Fruit fly (Drosophila melanogaster) whole organism, embryonic: ENCODE data around the gene Jhbp16.
A peak's percentile ranks its signal among the peaks of the same experiment; 100 is the strongest.

Experiments
- Ada2b ChIP-seq: fragments of 200-800 bp; sonication (Bioruptor generic); IDR thresholded peaks from 2 replicates; pipeline ENCODE4 v1.3.6; 2022; ENCODE audit warnings: missing biosample characterization, missing genetic modification characterization
- Awh ChIP-seq: fragments of 200-800 bp; sonication (Bioruptor generic); IDR thresholded peaks from 2 replicates; pipeline ENCODE4, ENCODE4 v1.3.6; 2022; ENCODE audit warnings: missing biosample characterization, missing genetic modification characterization
- CG10543 ChIP-seq: fragments of 200-800 bp; sonication (Bioruptor generic); optimal IDR thresholded peaks from 3 replicates; lab custom pipeline; 2017; ENCODE audit warnings: missing biosample characterization, mild to moderate bottlenecking, missing genetic modification characterization, moderate library complexity
- CG11085 ChIP-seq: fragments of 200-800 bp; sonication (Bioruptor generic); IDR thresholded peaks from 2 replicates; pipeline ENCODE4 v1.3.6; 2022; ENCODE audit warnings: missing biosample characterization, missing genetic modification characterization
- CG11696 ChIP-seq: fragments of 200-800 bp; sonication (Bioruptor generic); IDR thresholded peaks from 2 replicates; pipeline ENCODE4 v1.3.6; 2022; ENCODE audit warnings: missing biosample characterization, missing genetic modification characterization
- CG11723 ChIP-seq: fragments of 200-800 bp; sonication (Bioruptor generic); optimal IDR thresholded peaks from 2 replicates; lab custom pipeline; 2017; ENCODE audit warnings: missing biosample characterization, mild to moderate bottlenecking, missing genetic modification characterization
- CG12236 ChIP-seq: fragments of 200-800 bp; sonication (Bioruptor generic); optimal IDR thresholded peaks from 2 replicates; lab custom pipeline; 2016; ENCODE audit warnings: missing biosample characterization, missing genetic modification characterization
- CG15514 ChIP-seq: fragments of 200-800 bp; sonication (Bioruptor generic); optimal IDR thresholded peaks from 3 replicates; lab custom pipeline; 2017; ENCODE audit warnings: missing biosample characterization, missing genetic modification characterization, mild to moderate bottlenecking, moderate library complexity, missing genetic modification reagents
- CG16815 ChIP-seq: fragments of 200-800 bp; sonication (Bioruptor generic); optimal IDR thresholded peaks from 3 replicates; lab custom pipeline; 2017; ENCODE audit warnings: missing biosample characterization, mild to moderate bottlenecking, missing genetic modification characterization
- CG17802 ChIP-seq: fragments of 200-800 bp; sonication (Bioruptor generic); optimal IDR thresholded peaks from 2 replicates; lab custom pipeline; 2018; ENCODE audit warnings: missing biosample characterization, mild to moderate bottlenecking, missing genetic modification characterization, moderate library complexity
- CG17829 ChIP-seq: fragments of 200-800 bp; optimal IDR thresholded peaks from 2 replicates; lab custom pipeline; 2019; ENCODE audit warnings: missing biosample characterization, mild to moderate bottlenecking, missing genetic modification characterization, moderate library complexity
- CG34422 ChIP-seq: fragments of 200-800 bp; sonication (Bioruptor generic); IDR thresholded peaks from 3 replicates; pipeline ENCODE4 v1.3.6; 2022; ENCODE audit warnings: missing biosample characterization, missing genetic modification characterization
- CG3838 ChIP-seq: fragments of 200-800 bp; sonication (Bioruptor generic); optimal IDR thresholded peaks from 3 replicates; lab custom pipeline; 2016; ENCODE audit warnings: missing biosample characterization, missing genetic modification characterization
- CG4730 ChIP-seq: fragments of 200-800 bp; sonication (Bioruptor generic); IDR thresholded peaks from 2 replicates; pipeline ENCODE4 v1.3.6; 2022; ENCODE audit warnings: missing biosample characterization, missing genetic modification characterization
- CG6854 ChIP-seq: fragments of 200-800 bp; sonication (Bioruptor generic); optimal IDR thresholded peaks from 3 replicates; lab custom pipeline; 2017; ENCODE audit warnings: missing biosample characterization, mild to moderate bottlenecking, missing genetic modification characterization
- CG7372 ChIP-seq: fragments of 200-800 bp; sonication (Bioruptor generic); IDR thresholded peaks from 2 replicates; pipeline ENCODE4 v1.3.6; 2022; ENCODE audit warnings: missing biosample characterization, missing genetic modification characterization
- CG7556 ChIP-seq: fragments of 200-800 bp; sonication (Bioruptor generic); optimal IDR thresholded peaks from 2 replicates; lab custom pipeline; 2017; ENCODE audit warnings: missing biosample characterization, mild to moderate bottlenecking, missing genetic modification characterization
- CG7928 ChIP-seq: fragments of 200-800 bp; sonication (Bioruptor generic); optimal IDR thresholded peaks from 2 replicates; lab custom pipeline; 2017; ENCODE audit warnings: missing biosample characterization, mild to moderate bottlenecking, missing genetic modification characterization
- CG8924 ChIP-seq: fragments of 200-800 bp; optimal IDR thresholded peaks from 3 replicates; lab custom pipeline; 2019; ENCODE audit warnings: missing biosample characterization, mild to moderate bottlenecking, missing genetic modification characterization, moderate library complexity
- CG8944 ChIP-seq: fragments of 200-800 bp; sonication (Bioruptor generic); optimal IDR thresholded peaks from 3 replicates; lab custom pipeline; 2016; ENCODE audit warnings: missing biosample characterization, missing genetic modification characterization
- Dp ChIP-seq: fragments of 200-800 bp; sonication (Bioruptor generic); optimal IDR thresholded peaks from 2 replicates; lab custom pipeline; 2018; ENCODE audit warnings: missing biosample characterization, mild to moderate bottlenecking, missing genetic modification characterization, moderate library complexity
- E2f1 ChIP-seq: fragments of 200-800 bp; sonication (Bioruptor generic); IDR thresholded peaks from 2 replicates; pipeline ENCODE4 v1.3.6; 2022; ENCODE audit warnings: missing biosample characterization, missing genetic modification characterization
- ERR ChIP-seq: fragments of 200-800 bp; sonication (Bioruptor generic); optimal IDR thresholded peaks from 2 replicates; lab custom pipeline; 2016; ENCODE audit warnings: missing biosample characterization, missing genetic modification characterization
- Ets65A ChIP-seq: fragments of 200-800 bp; sonication (Bioruptor generic); peaks from one replicate; lab custom pipeline; 2016; ENCODE audit warnings: missing biosample characterization, missing genetic modification characterization
- Gug ChIP-seq: fragments of 200-800 bp; sonication (Bioruptor generic); IDR thresholded peaks from 4 replicates; pipeline ENCODE4 v1.3.6; 2022; ENCODE audit warnings: missing biosample characterization, missing genetic modification characterization
- HLH3B ChIP-seq: fragments of 200-800 bp; sonication (Bioruptor generic); IDR thresholded peaks from 2 replicates; pipeline ENCODE4 v1.3.6; 2022; ENCODE audit warnings: missing biosample characterization, missing genetic modification characterization
- Hr3 ChIP-seq: fragments of 200-800 bp; sonication (Bioruptor generic); optimal IDR thresholded peaks from 3 replicates; lab custom pipeline; 2016; ENCODE audit warnings: missing biosample characterization, missing genetic modification characterization
- Mes4 ChIP-seq: fragments of 200-800 bp; sonication (Bioruptor generic); optimal IDR thresholded peaks from 2 replicates; lab custom pipeline; 2016; ENCODE audit warnings: missing biosample characterization, missing genetic modification characterization
- Opbp ChIP-seq: fragments of 200-800 bp; sonication (Bioruptor generic); IDR thresholded peaks from 3 replicates; pipeline ENCODE4 v1.3.6; 2022; ENCODE audit warnings: missing biosample characterization, missing genetic modification characterization; ENCODE audit not compliant: partially characterized antibody
- Ravus ChIP-seq: fragments of 200-800 bp; sonication (Bioruptor generic); IDR thresholded peaks from 2 replicates; pipeline ENCODE4 v1.3.6; 2022; ENCODE audit warnings: missing biosample characterization, missing genetic modification characterization
- Rx ChIP-seq: fragments of 200-800 bp; sonication (Bioruptor generic); IDR thresholded peaks from 2 replicates; pipeline ENCODE4 v1.3.6; 2022; ENCODE audit warnings: missing biosample characterization, missing genetic modification characterization
- Spps ChIP-seq: fragments of 200-800 bp; sonication (Bioruptor generic); optimal IDR thresholded peaks from 2 replicates; lab custom pipeline; 2018; ENCODE audit warnings: missing biosample characterization, mild to moderate bottlenecking, missing genetic modification characterization
- Sry-δ ChIP-seq: fragments of 200-800 bp; sonication (Bioruptor generic); optimal IDR thresholded peaks from 2 replicates; lab custom pipeline; 2016; ENCODE audit warnings: missing biosample characterization, missing genetic modification characterization
- Usf ChIP-seq: fragments of 200-800 bp; sonication (Bioruptor generic); optimal IDR thresholded peaks from 2 replicates; lab custom pipeline; 2017; ENCODE audit warnings: missing genotype, missing biosample characterization, missing genetic modification characterization
- abd-A ChIP-seq: fragments of 200-800 bp; sonication (Bioruptor generic); optimal IDR thresholded peaks from 3 replicates; lab custom pipeline; 2019; ENCODE audit warnings: missing biosample characterization, mild to moderate bottlenecking, missing genetic modification characterization, moderate library complexity
- ara ChIP-seq: fragments of 200-800 bp; sonication (Bioruptor generic); IDR thresholded peaks from 2 replicates; pipeline ENCODE4 v1.3.6; 2022; ENCODE audit warnings: missing biosample characterization, missing genetic modification characterization
- bowl ChIP-seq: fragments of 200-800 bp; sonication (Bioruptor generic); IDR thresholded peaks from 2 replicates; pipeline ENCODE4 v1.3.6; 2022; ENCODE audit warnings: missing biosample characterization, missing genetic modification characterization
- btn ChIP-seq: fragments of 200-800 bp; sonication (Bioruptor generic); optimal IDR thresholded peaks from 2 replicates; lab custom pipeline; 2016; ENCODE audit warnings: missing biosample characterization, missing genetic modification characterization
- dan ChIP-seq: fragments of 200-800 bp; sonication (Bioruptor generic); IDR thresholded peaks from 2 replicates; pipeline ENCODE4 v1.3.6; 2022; ENCODE audit warnings: missing biosample characterization, missing genetic modification characterization
- dm ChIP-seq: fragments of 200-800 bp; sonication (Bioruptor generic); optimal IDR thresholded peaks from 3 replicates; lab custom pipeline; 2016; ENCODE audit warnings: missing biosample characterization, missing genetic modification characterization
- dpn ChIP-seq, 2 experiments: fragments of 200-800 bp; sonication (Bioruptor generic); optimal IDR thresholded peaks; 3 replicates each; lab custom pipeline; 2016; ENCODE audit warnings: missing biosample characterization in 2 of 2, missing genetic modification characterization in 2 of 2
- esg ChIP-seq: fragments of 200-800 bp; sonication (Bioruptor generic); conservative IDR thresholded peaks from 2 replicates; pipeline ENCODE4 v1.3.6; 2022; ENCODE audit warnings: missing biosample characterization, missing genetic modification characterization
- gcm2 ChIP-seq: fragments of 200-800 bp; sonication (Bioruptor generic); optimal IDR thresholded peaks from 2 replicates; lab custom pipeline; 2016; ENCODE audit warnings: missing biosample characterization, missing genetic modification characterization
- gsb ChIP-seq: fragments of 200-800 bp; sonication (Bioruptor generic); IDR thresholded peaks from 2 replicates; pipeline ENCODE4 v1.3.6; 2022; ENCODE audit warnings: missing biosample characterization, missing genetic modification characterization
- lbe ChIP-seq: fragments of 200-800 bp; sonication (Bioruptor generic); optimal IDR thresholded peaks from 2 replicates; lab custom pipeline; 2016; ENCODE audit warnings: missing biosample characterization, mild to moderate bottlenecking, missing genetic modification characterization
- mam ChIP-seq: fragments of 200-800 bp; sonication (Bioruptor generic); optimal IDR thresholded peaks from 3 replicates; lab custom pipeline; 2016; ENCODE audit warnings: missing biosample characterization, missing genetic modification characterization
- mirr ChIP-seq: fragments of 200-800 bp; sonication (Bioruptor generic); optimal IDR thresholded peaks from 3 replicates; lab custom pipeline; 2018; ENCODE audit warnings: missing biosample characterization, mild to moderate bottlenecking, missing genetic modification characterization
- pan ChIP-seq, 4 experiments: fragments of >200 bp in 3 of 4; fragments of 200-800 bp in 1 of 4; sonication (Bioruptor generic) in 1 of 4; optimal IDR thresholded peaks in 3 of 4; IDR thresholded peaks in 1 of 4; 2 replicates each; pipeline versions ENCODE4 v1.3.6 to Lab custom; 2017 to 2022; ENCODE audit warnings: missing biosample characterization in 2 of 4, missing genetic modification characterization in 2 of 4, mixed read lengths in 1 of 4
- pnt ChIP-seq: fragments of 200-800 bp; sonication (Bioruptor generic); optimal IDR thresholded peaks from 3 replicates; lab custom pipeline; 2016; ENCODE audit warnings: missing biosample characterization, missing genetic modification characterization
- salm ChIP-seq: fragments of 200-800 bp; sonication (Bioruptor generic); optimal IDR thresholded peaks from 2 replicates; lab custom pipeline; 2018; ENCODE audit warnings: missing biosample characterization, mild to moderate bottlenecking, missing genetic modification characterization
- tgo ChIP-seq: fragments of 200-800 bp; sonication (Bioruptor generic); IDR thresholded peaks from 3 replicates; pipeline ENCODE4 v1.3.6; 2022; ENCODE audit warnings: missing biosample characterization, missing genetic modification characterization
- zfh2 ChIP-seq: fragments of 200-800 bp; sonication (Bioruptor generic); optimal IDR thresholded peaks from 2 replicates; lab custom pipeline; 2016; ENCODE audit warnings: missing biosample characterization, missing genetic modification characterization

The Jhbp16 gene

dm6 chr3R:21614858-21615427, 49.2 kb upstream of the Jhbp16 start (continued):
- TF ChIP-seq CG8944 (peak; percentile 10), mirr (GFP tag; lab: Kevin White, UChicago) (no peak), Hr3 (GFP tag; lab: Kevin White, UChicago) (peak; percentile 32), CG7372 (no peak), Rx (GFP tag; lab: Robert Waterston, UW) (no peak), CG7556 (GFP tag; lab: Kevin White, UChicago) (peak; percentile 27), CG11723 (GFP tag; lab: Kevin White, UChicago) (peak; percentile 5), Ravus (GFP tag; lab: Robert Waterston, UW) (no peak), pan (optimal IDR thresholded peaks at IDR 0.05; lab: Kevin White, UChicago) (no peak), pan (GFP tag; optimal IDR thresholded peaks at IDR 0.05 in 1 of 2, IDR thresholded peaks at IDR 0.05 in 1 of 2) (no peak), CG15514 (GFP tag; lab: Kevin White, UChicago) (peak; percentile 34), pnt (GFP tag; lab: Kevin White, UChicago) (peak; percentile 47), CG12236 (GFP tag; lab: Kevin White, UChicago) (no peak), CG16815 (GFP tag; lab: Kevin White, UChicago) (peak; percentile 34), Dp (GFP tag; lab: Kevin White, UChicago) (no peak), E2f1 (GFP tag; lab: Robert Waterston, UW) (no peak), CG11085 (GFP tag; lab: Robert Waterston, UW) (no peak), Ada2b (no peak), CG34422 (GFP tag; lab: Robert Waterston, UW) (no peak), ara (GFP tag; lab: Robert Waterston, UW) (no peak), abd-A (tag; lab: Kevin White, UChicago) (no peak), CG17829 (tag; lab: Kevin White, UChicago) (peak; percentile 10), Spps (tag; lab: Kevin White, UChicago) (no peak), mam (GFP tag; lab: Kevin White, UChicago) (peak; percentile 58), CG6854 (GFP tag; lab: Kevin White, UChicago) (no peak), btn (GFP tag; lab: Kevin White, UChicago) (no peak), tgo (GFP tag; lab: Robert Waterston, UW) (no peak), dan (GFP tag; lab: Robert Waterston, UW) (no peak), CG4730 (no peak), Ets65A (GFP tag; lab: Kevin White, UChicago) (no peak), CG17802 (tag; lab: Kevin White, UChicago) (no peak), CG8924 (tag; lab: Kevin White, UChicago) (peak; percentile 66), dm (GFP tag; lab: Kevin White, UChicago) (no peak), CG3838 (GFP tag; lab: Kevin White, UChicago) (no peak), CG11696 (no peak), CG7928 (GFP tag; lab: Kevin White, UChicago) (peak; percentile 34), CG10543 (GFP tag; lab: Kevin White, UChicago) (peak; percentile 57), HLH3B (GFP tag; lab: Robert Waterston, UW) (no peak), Mes4 (GFP tag; lab: Kevin White, UChicago) (peak; percentile 4), gcm2 (GFP tag; lab: Kevin White, UChicago) (no peak), Opbp (GFP tag; lab: Robert Waterston, UW) (no peak), Gug (GFP tag; lab: Robert Waterston, UW) (no peak; the same call in 2 of the 4 replicates), gsb (GFP tag; lab: Robert Waterston, UW) (no peak), Usf (peak; percentile 31), dpn (GFP tag; optimal IDR thresholded peaks at IDR 0.05; lab: Kevin White, UChicago) (peak; percentile 47 to 65), esg (no peak), salm (tag; lab: Kevin White, UChicago) (no peak), Sry-δ (GFP tag; lab: Kevin White, UChicago) (peak; percentile 13), lbe (GFP tag; lab: Kevin White, UChicago) (no peak), ERR (GFP tag; lab: Kevin White, UChicago) (peak; percentile 34), Awh (GFP tag; lab: Robert Waterston, UW) (no peak), zfh2 (peak; percentile 72), bowl (GFP tag; lab: Robert Waterston, UW) (no peak)
